Worm (Caenorhabditis elegans) whole organism, L1 larva: ENCODE measurements around the gene col-147.

ENCODE experiments used
- aha-1 ChIP-seq: fragments of 150-350 bp; optimal IDR thresholded peaks from 2 replicates; lab custom pipeline; 2014; ENCODE audit warnings: missing biosample characterization, missing genetic modification characterization
- ama-1 ChIP-seq: fragments of 150-350 bp; optimal IDR thresholded peaks from 2 replicates; lab custom pipeline; 2014
- ceh-63 ChIP-seq: fragments of 200-800 bp; sonication (Bioruptor generic); optimal IDR thresholded peaks from 2 replicates; lab custom pipeline; 2018; ENCODE audit warnings: mild to moderate bottlenecking, missing genetic modification characterization, missing compliant biosample characterization
- ceh-82 ChIP-seq, 3 experiments: fragments of 150-350 bp in 1 of 3; sonication (generic microtip) in 2 of 3; optimal IDR thresholded peaks; 2 replicates each; lab custom pipeline; 2014 to 2017; ENCODE audit warnings: missing biosample characterization in 3 of 3, missing genetic modification characterization in 3 of 3
- dpl-1 ChIP-seq, 3 experiments: fragments of 150-350 bp in 2 of 3; sonication (generic microtip) in 1 of 3; optimal IDR thresholded peaks; 2 replicates each; lab custom pipeline; 2014 to 2017; ENCODE audit warnings: missing biosample characterization in 3 of 3, missing genetic modification characterization in 3 of 3, missing genetic modification reagents in 3 of 3
- efl-1 ChIP-seq, 4 experiments: fragments of 150-350 bp; optimal IDR thresholded peaks in 3 of 4; peaks in 1 of 4; 1 replicate in 1 of 4; 2 replicates in 3 of 4; lab custom pipeline; 2014; ENCODE audit warnings: missing biosample characterization in 2 of 4, missing genetic modification characterization in 2 of 4, missing genetic modification reagents in 2 of 4
- elt-2 ChIP-seq: sonication (generic microtip); optimal IDR thresholded peaks from 2 replicates; lab custom pipeline; 2016; ENCODE audit warnings: missing genetic modification characterization, mild to moderate bottlenecking, inconsistent platforms, missing compliant biosample characterization, missing genetic modification reagents
- fkh-10 ChIP-seq: sonication (generic microtip); optimal IDR thresholded peaks from 2 replicates; lab custom pipeline; 2017; ENCODE audit warnings: missing biosample characterization, missing genetic modification reagents, missing genetic modification characterization
- fkh-8 ChIP-seq: sonication (generic microtip); optimal IDR thresholded peaks from 2 replicates; lab custom pipeline; 2016; ENCODE audit warnings: mild to moderate bottlenecking, missing genetic modification characterization, missing compliant biosample characterization
- hpl-2 ChIP-seq: fragments of 150-350 bp; optimal IDR thresholded peaks from 2 replicates; lab custom pipeline; 2014; ENCODE audit warnings: missing biosample characterization, missing genetic modification reagents, missing genetic modification characterization
- lin-14 ChIP-seq: fragments of 200-800 bp; sonication (Bioruptor generic); optimal IDR thresholded peaks from 2 replicates; lab custom pipeline; 2018; ENCODE audit warnings: mild to moderate bottlenecking, missing genetic modification characterization, moderate library complexity, missing compliant biosample characterization
- lin-35 ChIP-seq, 2 experiments: fragments of 150-350 bp; optimal IDR thresholded peaks; 2 replicates each; lab custom pipeline; 2014; ENCODE audit warnings: missing biosample characterization in 2 of 2, missing genetic modification characterization in 2 of 2, missing genetic modification reagents in 2 of 2
- lsy-2 ChIP-seq, 2 experiments: fragments of 150-350 bp; optimal IDR thresholded peaks; 2 replicates each; lab custom pipeline; 2014; ENCODE audit warnings: missing biosample characterization in 2 of 2, missing genetic modification characterization in 2 of 2
- nhr-20 ChIP-seq: sonication (generic microtip); optimal IDR thresholded peaks from 2 replicates; lab custom pipeline; 2016; ENCODE audit warnings: mild to moderate bottlenecking, missing genetic modification characterization, missing compliant biosample characterization
- nhr-237 ChIP-seq: fragments of 150-350 bp; optimal IDR thresholded peaks from 2 replicates; lab custom pipeline; 2014; ENCODE audit warnings: missing biosample characterization, missing genetic modification characterization
- nhr-71 ChIP-seq: sonication (generic microtip); optimal IDR thresholded peaks from 2 replicates; lab custom pipeline; 2016; ENCODE audit warnings: mild to moderate bottlenecking, missing genetic modification characterization, moderate library complexity, missing compliant biosample characterization
- pax-3 ChIP-seq: fragments of 200-800 bp; sonication (Bioruptor generic); optimal IDR thresholded peaks from 2 replicates; lab custom pipeline; 2018; ENCODE audit warnings: mild to moderate bottlenecking, missing genetic modification characterization, moderate library complexity, missing compliant biosample characterization
- rnt-1 ChIP-seq: sonication (generic microtip); optimal IDR thresholded peaks from 2 replicates; lab custom pipeline; 2016; ENCODE audit warnings: mild to moderate bottlenecking, missing genetic modification characterization, moderate library complexity, missing compliant biosample characterization
- snpc-4 ChIP-seq: fragments of 150-350 bp; optimal IDR thresholded peaks from 2 replicates; lab custom pipeline; 2014; ENCODE audit warnings: missing biosample characterization, missing genetic modification characterization
- snu-23 ChIP-seq: sonication (generic microtip); optimal IDR thresholded peaks from 2 replicates; lab custom pipeline; 2016; ENCODE audit warnings: missing genetic modification characterization, missing compliant biosample characterization
- sptf-1 ChIP-seq: fragments of 150-350 bp; optimal IDR thresholded peaks from 2 replicates; lab custom pipeline; 2014; ENCODE audit warnings: missing biosample characterization, missing genetic modification characterization
- swsn-7 ChIP-seq: sonication (generic microtip); optimal IDR thresholded peaks from 2 replicates; lab custom pipeline; 2016; ENCODE audit warnings: missing genetic modification characterization, missing compliant biosample characterization
- tbx-2 ChIP-seq: sonication (generic microtip); optimal IDR thresholded peaks from 2 replicates; lab custom pipeline; 2016; ENCODE audit warnings: missing genetic modification characterization, missing compliant biosample characterization
- tlp-1 ChIP-seq: fragments of 150-350 bp; optimal IDR thresholded peaks from 2 replicates; lab custom pipeline; 2014; ENCODE audit warnings: missing biosample characterization, missing genetic modification characterization
- unc-30 ChIP-seq: sonication (generic microtip); optimal IDR thresholded peaks from 2 replicates; lab custom pipeline; 2017; ENCODE audit warnings: missing biosample characterization, missing genetic modification characterization
- unc-62 ChIP-seq: fragments of 150-350 bp; optimal IDR thresholded peaks from 2 replicates; lab custom pipeline; 2014; ENCODE audit warnings: missing biosample characterization, missing genetic modification reagents, missing genetic modification characterization
- vab-15 ChIP-seq: sonication (generic microtip); optimal IDR thresholded peaks from 2 replicates; lab custom pipeline; 2017; ENCODE audit warnings: missing genotype, mild to moderate bottlenecking, missing genetic modification characterization, missing compliant biosample characterization
- xbp-1 ChIP-seq: sonication (generic microtip); optimal IDR thresholded peaks from 2 replicates; lab custom pipeline; 2016; ENCODE audit warnings: missing genetic modification characterization, missing compliant biosample characterization
- zip-4 ChIP-seq: fragments of 200-800 bp; sonication (Bioruptor generic); optimal IDR thresholded peaks from 2 replicates; lab custom pipeline; 2018; ENCODE audit warnings: mild to moderate bottlenecking, missing genetic modification characterization, moderate library complexity, missing compliant biosample characterization

Gene col-147

ce11 chrV:9677977-9678376, 44.8 kb upstream of the col-147 start, which contains the start of gene cthd-1:
Gene cthd-1, plus strand, starts transcription at chrV:9678277.
- no peak for TF ChIP-seq nhr-237 (tag; lab: Kevin White, UChicago)
- TF ChIP-seq aha-1, result no peak
- TF ChIP-seq xbp-1 (tag; lab: Kevin White, UChicago), result no peak

ce11 chrV:9673199-9673843, 40.2 kb upstream of the col-147 start, which contains the start of gene sulp-8:
Gene sulp-8, minus strand, starts transcription at chrV:9673667.
- TF ChIP-seq elt-2 (tag; lab: Kevin White, UChicago) (peak; percentile 33), dpl-1 (GFP tag; optimal IDR thresholded peaks at IDR 0.05; lab: Kevin White, UChicago) (peak in 1 of 3 experiments; percentile 12), ceh-63 (GFP tag; lab: Kevin White, UChicago) (no peak), lin-35 (GFP tag; optimal IDR thresholded peaks at IDR 0.05; lab: Kevin White, UChicago) (peak in 1 of 2 experiments; percentile 13)
- TF ChIP-seq, all 84 proteins: peak for 3

- TF ChIP-seq pax-3 (tag; lab: Kevin White, UChicago) (no peak), hpl-2 (no peak), zip-4 (no peak), tlp-1 (tag; lab: Kevin White, UChicago) (no peak), snpc-4 (tag; lab: Kevin White, UChicago) (no peak), elt-2 (tag; lab: Kevin White, UChicago) (peak; percentile 49)
These were observed 39.4 kb upstream of the col-147 start for ce11 chrV:9672495-9672894.

ce11 chrV:9666394-9666793, 33.3 kb upstream of the col-147 start, which contains the start of gene ZK287.1:
Gene ZK287.1, plus strand, starts transcription at chrV:9666694.
- TF ChIP-seq sptf-1 (tag; lab: Kevin White, UChicago) (no peak), lin-14 (GFP tag; lab: Kevin White, UChicago) (peak; percentile 49)
- TF ChIP-seq, all 84 proteins: peak for 1

ce11 chrV:9664620-9665019, 31.5 kb upstream of the col-147 start:
- TF ChIP-seq dpl-1 (GFP tag; optimal IDR thresholded peaks at IDR 0.05; lab: Kevin White, UChicago) (peak in 1 of 3 experiments; percentile 4), swsn-7 (tag; lab: Kevin White, UChicago) (peak; percentile 18), rnt-1 (no peak), aha-1 (no peak), ama-1 (lab: Kevin White, UChicago) (no peak), fkh-10 (GFP tag; lab: Kevin White, UChicago) (peak; percentile 68), nhr-237 (tag; lab: Kevin White, UChicago) (no peak), tbx-2 (peak; percentile 38), vab-15 (tag; lab: Kevin White, UChicago) (no peak), ceh-63 (GFP tag; lab: Kevin White, UChicago) (no peak), ceh-82 (tag; optimal IDR thresholded peaks at IDR 0.05; lab: Kevin White, UChicago) (peak in 2 of 3 experiments; percentile 36 to 64), unc-62 (GFP tag; lab: Kevin White, UChicago) (no peak), lsy-2 (tag; optimal IDR thresholded peaks at IDR 0.05; lab: Kevin White, UChicago) (peak in 1 of 2 experiments; percentile 43), lin-35 (GFP tag; optimal IDR thresholded peaks at IDR 0.05; lab: Kevin White, UChicago) (peak in 1 of 2 experiments; percentile 38), nhr-20 (tag; lab: Kevin White, UChicago) (no peak), sptf-1 (tag; lab: Kevin White, UChicago) (no peak), efl-1 (optimal IDR thresholded peaks at IDR 0.05; lab: Kevin White, UChicago) (peak; percentile 9 to 19), efl-1 (GFP tag; optimal IDR thresholded peaks at IDR 0.05 in 1 of 2; lab: Kevin White, UChicago) (no peak), lin-14 (GFP tag; lab: Kevin White, UChicago) (peak; percentile 84), fkh-8 (tag; lab: Kevin White, UChicago) (peak; percentile 71), nhr-71 (tag; lab: Kevin White, UChicago) (peak; percentile 23), snu-23 (GFP tag; lab: Kevin White, UChicago) (peak; percentile 13)

ce11 chrV:9663948-9664347, 30.8 kb upstream of the col-147 start:
- TF ChIP-seq unc-30 (no peak), efl-1 (optimal IDR thresholded peaks at IDR 0.05; lab: Kevin White, UChicago) (no peak), efl-1 (GFP tag; optimal IDR thresholded peaks at IDR 0.05 in 1 of 2; lab: Kevin White, UChicago) (peak in 1 of 2 experiments; percentile 28)
